Worm (Caenorhabditis elegans): ENCODE results near the gene F45D3.3.

F45D3.3 gene

ce11 chrV:12551638-12552478, 1.7 kb upstream of the F45D3.3 start:
- TF ChIP-seq pqm-1 (tag; optimal IDR thresholded peaks at IDR 0.05): no peak
- TF ChIP-seq C04F5.9 (tag; optimal IDR thresholded peaks at IDR 0.05): no peak
- TF ChIP-seq hlh-4 (tag; optimal IDR thresholded peaks at IDR 0.05): no peak
- TF ChIP-seq nhr-47 (tag; optimal IDR thresholded peaks at IDR 0.05): peak; percentile 31
- peak; percentile 14 for TF ChIP-seq mep-1 (tag; optimal IDR thresholded peaks at IDR 0.05)
- no peak for TF ChIP-seq Y116A8C.19 (tag; optimal IDR thresholded peaks at IDR 0.05; ENCODE audit: borderline replicate concordance)
- no peak for TF ChIP-seq hlh-17 (GFP tag; optimal IDR thresholded peaks at IDR 0.05; ENCODE audit: borderline replicate concordance)
- TF ChIP-seq fkh-4 (tag; optimal IDR thresholded peaks at IDR 0.05; ENCODE audit: borderline replicate concordance): no peak
- peak; percentile 49 for TF ChIP-seq nhr-90 (tag; optimal IDR thresholded peaks at IDR 0.05; ENCODE audit: poor library complexity)
- no peak for TF ChIP-seq lin-39 (tag; optimal IDR thresholded peaks at IDR 0.05)
- no peak for TF ChIP-seq lin-15B (tag; optimal IDR thresholded peaks at IDR 0.05)
- peak in 1 of 3 experiments; percentile 5 for TF ChIP-seq dpl-1 (GFP tag; optimal IDR thresholded peaks at IDR 0.05)
- TF ChIP-seq ceh-90 (tag; optimal IDR thresholded peaks at IDR 0.05): no peak
- peak; percentile 38 for TF ChIP-seq ztf-4 (tag; optimal IDR thresholded peaks at IDR 0.05)
- no peak for TF ChIP-seq irx-1 (tag; optimal IDR thresholded peaks at IDR 0.05)
- no peak for TF ChIP-seq unc-86 (tag; optimal IDR thresholded peaks at IDR 0.05)
- peak; percentile 31 for TF ChIP-seq jun-1 (tag; optimal IDR thresholded peaks at IDR 0.05)
- TF ChIP-seq lir-3 (tag; optimal IDR thresholded peaks at IDR 0.05; ENCODE audit: poor library complexity): no peak
- TF ChIP-seq pax-3 (tag; optimal IDR thresholded peaks at IDR 0.05): peak; percentile 55
- no peak for TF ChIP-seq snpc-4 (tag; optimal IDR thresholded peaks at IDR 0.05)
- TF ChIP-seq nhr-77 (tag; optimal IDR thresholded peaks at IDR 0.05): no peak
- peak; percentile 37 for TF ChIP-seq lin-14 (GFP tag; optimal IDR thresholded peaks at IDR 0.05)
- TF ChIP-seq egl-27 (tag; optimal IDR thresholded peaks at IDR 0.05): no peak
- no peak for TF ChIP-seq pag-3 (tag; optimal IDR thresholded peaks at IDR 0.05; ENCODE audit: borderline replicate concordance, insufficient read depth)
- TF ChIP-seq lsy-2 (tag; optimal IDR thresholded peaks at IDR 0.05): peak in 1 of 2 experiments; percentile 58
- peak; percentile 41 for TF ChIP-seq C16A3.4 (tag; optimal IDR thresholded peaks at IDR 0.05)
- TF ChIP-seq aly-2 (tag; optimal IDR thresholded peaks at IDR 0.05): peak; percentile 81
- TF ChIP-seq nhr-71 (tag; optimal IDR thresholded peaks at IDR 0.05): peak; percentile 67
- TF ChIP-seq dsc-1 (tag; optimal IDR thresholded peaks at IDR 0.05): peak; percentile 21
- TF ChIP-seq elt-3 (tag; optimal IDR thresholded peaks at IDR 0.05): peak in 5 of 6 experiments; percentile 34 to 72 (median 55)
- TF ChIP-seq ama-1 (optimal IDR thresholded peaks at IDR 0.05): peak; percentile 92
- TF ChIP-seq nhr-85 (tag): peak; percentile 94
- TF ChIP-seq hpl-2 (GFP tag; optimal IDR thresholded peaks at IDR 0.05): no peak
- TF ChIP-seq efl-1 (optimal IDR thresholded peaks at IDR 0.05): no peak
- peak in 1 of 2 experiments; percentile 91 for TF ChIP-seq efl-1 (GFP tag; optimal IDR thresholded peaks at IDR 0.05 in 1 of 2)
- TF ChIP-seq tbx-2 (tag; optimal IDR thresholded peaks at IDR 0.05): peak; percentile 28
- peak; percentile 41 for TF ChIP-seq nhr-20 (tag; optimal IDR thresholded peaks at IDR 0.05)
- TF ChIP-seq nhr-76 (tag; optimal IDR thresholded peaks at IDR 0.05): no peak
- TF ChIP-seq unc-130 (tag; optimal IDR thresholded peaks at IDR 0.05): peak; percentile 85
- no peak for TF ChIP-seq F16B12.6 (tag; optimal IDR thresholded peaks at IDR 0.05)
- TF ChIP-seq efl-3 (GFP tag; optimal IDR thresholded peaks at IDR 0.05): no peak
- peak in 1 of 2 experiments; percentile 20 for TF ChIP-seq lin-35 (GFP tag; optimal IDR thresholded peaks at IDR 0.05)
- TF ChIP-seq nhr-19 (GFP tag; conservative IDR thresholded peaks at IDR 0.05): peak; percentile 35
- TF ChIP-seq blmp-1 (tag; optimal IDR thresholded peaks at IDR 0.05): peak; percentile 40
- no peak for TF ChIP-seq vab-15 (tag; optimal IDR thresholded peaks at IDR 0.05)
- no peak for TF ChIP-seq nhr-12 (tag; optimal IDR thresholded peaks at IDR 0.05)
- TF ChIP-seq sup-37 (GFP tag; optimal IDR thresholded peaks at IDR 0.05): no peak
- TF ChIP-seq rnt-1 (tag; optimal IDR thresholded peaks at IDR 0.05): no peak
- TF ChIP-seq snu-23 (GFP tag; optimal IDR thresholded peaks at IDR 0.05): peak; percentile 20
- TF ChIP-seq grh-1 (GFP tag; IDR thresholded peaks at IDR 0.05): peak; percentile 63; the same call in 1 of the 2 replicates
- TF ChIP-seq C34B4.2 (tag; optimal IDR thresholded peaks at IDR 0.05): no peak

Data from whole organism, L1 larva.